Worm (Caenorhabditis elegans) whole organism, young adult: ENCODE results near the gene oac-42.
A peak's percentile ranks its signal among the peaks of the same experiment; 100 is the strongest.

Experiments used
- B0019.2 ChIP-seq: fragments of 200-800 bp; sonication (Bioruptor generic); conservative IDR thresholded peaks from 2 replicates; pipeline ENCODE4 v1.3.6; 2022; ENCODE audit warnings: missing genetic modification reagents, missing genetic modification characterization, missing compliant biosample characterization
- B0035.1 ChIP-seq: sonication (generic microtip); optimal IDR thresholded peaks from 2 replicates; lab custom pipeline; 2016; ENCODE audit warnings: missing genetic modification characterization, mild to moderate bottlenecking, missing compliant biosample characterization, missing genotype, missing genetic modification reagents
- B0261.1 ChIP-seq: sonication (generic microtip); optimal IDR thresholded peaks from 2 replicates; lab custom pipeline; 2016; ENCODE audit warnings: mild to moderate bottlenecking, missing genetic modification characterization, moderate library complexity, missing compliant biosample characterization
- B0336.3 ChIP-seq: fragments of 200-800 bp; sonication (Bioruptor generic); IDR thresholded peaks from 2 replicates; pipeline ENCODE4 v1.3.6; 2022; ENCODE audit warnings: missing genetic modification characterization, missing compliant biosample characterization
- F10E7.11 ChIP-seq: sonication (generic microtip); optimal IDR thresholded peaks from 2 replicates; lab custom pipeline; 2017; ENCODE audit warnings: mild to moderate bottlenecking, missing genetic modification characterization, moderate library complexity, missing compliant biosample characterization
- F23B12.7 ChIP-seq: sonication (generic microtip); optimal IDR thresholded peaks from 2 replicates; lab custom pipeline; 2017; ENCODE audit warnings: missing genetic modification characterization, mild to moderate bottlenecking, missing compliant biosample characterization, antibody characterized with exemption, moderate library complexity; ENCODE audit not compliant: insufficient read depth
- F33H1.4 ChIP-seq: fragments of 200-800 bp; sonication (Bioruptor generic); IDR thresholded peaks from 2 replicates; pipeline ENCODE4 v1.3.6; 2022; ENCODE audit warnings: missing genetic modification reagents, missing genetic modification characterization, missing compliant biosample characterization
- F49E8.2 ChIP-seq: sonication (generic microtip); optimal IDR thresholded peaks from 3 replicates; lab custom pipeline; 2017; ENCODE audit warnings: missing genetic modification characterization, mild to moderate bottlenecking, missing compliant biosample characterization, antibody characterized with exemption, moderate library complexity; ENCODE audit not compliant: insufficient read depth
- F55B11.4 ChIP-seq: sonication (generic microtip); optimal IDR thresholded peaks from 2 replicates; lab custom pipeline; 2016; ENCODE audit warnings: missing compliant biosample characterization, missing genetic modification characterization, borderline replicate concordance; ENCODE audit not compliant: insufficient read depth
- Y56A3A.18 ChIP-seq: fragments of 200-800 bp; sonication (Bioruptor generic); IDR thresholded peaks from 2 replicates; pipeline ENCODE4 v1.3.6; 2022; ENCODE audit warnings: missing genetic modification reagents, missing genetic modification characterization, missing compliant biosample characterization
- Y79H2A.3 ChIP-seq: fragments of 200-800 bp; sonication (Bioruptor generic); conservative IDR thresholded peaks from 2 replicates; pipeline ENCODE4 v1.3.6; 2022; ENCODE audit warnings: missing genetic modification reagents, missing genetic modification characterization, missing compliant biosample characterization
- ama-1 ChIP-seq, 3 experiments: fragments of 150-350 bp in 1 of 3; sonication (generic microtip) in 2 of 3; optimal IDR thresholded peaks; 2 replicates each; lab custom pipeline; 2014 to 2018; ENCODE audit warnings: missing biosample characterization in 2 of 3, missing genetic modification characterization in 2 of 3, missing genetic modification reagents in 2 of 3
- attf-3 ChIP-seq: fragments of 200-800 bp; sonication (Bioruptor generic); conservative IDR thresholded peaks from 2 replicates; pipeline ENCODE4 v1.3.6; 2022; ENCODE audit warnings: missing genetic modification reagents, missing genetic modification characterization, missing compliant biosample characterization
- attf-5 ChIP-seq: fragments of 200-800 bp; sonication (Bioruptor generic); optimal IDR thresholded peaks from 2 replicates; lab custom pipeline; 2018; ENCODE audit warnings: mild to moderate bottlenecking, missing genetic modification characterization, missing compliant biosample characterization
- ccch-3 ChIP-seq: fragments of 200-800 bp; sonication (Bioruptor generic); optimal IDR thresholded peaks from 2 replicates; lab custom pipeline; 2018; ENCODE audit warnings: mild to moderate bottlenecking, missing genetic modification characterization, missing compliant biosample characterization
- ceh-100 ChIP-seq: fragments of 200-800 bp; sonication (Bioruptor generic); IDR thresholded peaks from 2 replicates; pipeline ENCODE4 v1.3.6; 2022; ENCODE audit warnings: missing genetic modification reagents, missing genetic modification characterization, missing compliant biosample characterization
- ceh-27 ChIP-seq: fragments of 200-800 bp; sonication (Bioruptor generic); optimal IDR thresholded peaks from 2 replicates; lab custom pipeline; 2018; ENCODE audit warnings: mild to moderate bottlenecking, missing genetic modification characterization, moderate library complexity, missing compliant biosample characterization
- ceh-40 ChIP-seq: fragments of 200-800 bp; sonication (Bioruptor generic); IDR thresholded peaks from 2 replicates; pipeline ENCODE4 v1.3.6; 2022; ENCODE audit warnings: missing genetic modification characterization, missing compliant biosample characterization
- die-1 ChIP-seq: sonication (generic microtip); optimal IDR thresholded peaks from 2 replicates; lab custom pipeline; 2016; ENCODE audit warnings: missing genotype, mild to moderate bottlenecking, missing genetic modification characterization, missing compliant biosample characterization
- dox-1 ChIP-seq: fragments of 200-800 bp; sonication (Bioruptor generic); IDR thresholded peaks from 2 replicates; pipeline ENCODE4 v1.3.6; 2022; ENCODE audit warnings: missing genetic modification reagents, missing genetic modification characterization, missing compliant biosample characterization
- dpff-1 ChIP-seq: sonication (generic microtip); optimal IDR thresholded peaks from 2 replicates; lab custom pipeline; 2017; ENCODE audit warnings: mild to moderate bottlenecking, missing genetic modification characterization, missing compliant biosample characterization
- egl-18 ChIP-seq: fragments of 200-800 bp; sonication (Bioruptor generic); IDR thresholded peaks from 2 replicates; pipeline ENCODE4 v1.3.6; 2022; ENCODE audit warnings: missing genetic modification reagents, missing genetic modification characterization, missing compliant biosample characterization
- egl-44 ChIP-seq: fragments of 200-800 bp; sonication (Bioruptor generic); IDR thresholded peaks from 2 replicates; pipeline ENCODE4 v1.3.6; 2022; ENCODE audit warnings: missing genetic modification reagents, missing genetic modification characterization, missing compliant biosample characterization
- gei-17 ChIP-seq: fragments of 200-800 bp; sonication (Bioruptor generic); optimal IDR thresholded peaks from 2 replicates; lab custom pipeline; 2018; ENCODE audit warnings: mild to moderate bottlenecking, missing genetic modification characterization, missing compliant biosample characterization
- him-1 ChIP-seq: sonication (generic microtip); optimal IDR thresholded peaks from 2 replicates; lab custom pipeline; 2016; ENCODE audit warnings: missing genotype, missing genetic modification reagents, missing genetic modification characterization, missing compliant biosample characterization
- hlh-12 ChIP-seq: sonication (generic microtip); optimal IDR thresholded peaks from 2 replicates; lab custom pipeline; 2016; ENCODE audit warnings: missing genetic modification characterization, missing compliant biosample characterization
- hlh-26 ChIP-seq: fragments of 200-800 bp; sonication (Bioruptor generic); conservative IDR thresholded peaks from 2 replicates; pipeline ENCODE4 v1.3.6; 2022; ENCODE audit warnings: missing genetic modification reagents, missing genetic modification characterization, missing compliant biosample characterization
- let-526 ChIP-seq: fragments of 200-800 bp; sonication (Bioruptor generic); IDR thresholded peaks from 2 replicates; pipeline ENCODE4 v1.3.6; 2022; ENCODE audit warnings: missing genetic modification reagents, missing genetic modification characterization, missing compliant biosample characterization
- lsl-1 ChIP-seq: fragments of 200-800 bp; sonication (Bioruptor generic); optimal IDR thresholded peaks from 2 replicates; lab custom pipeline; 2018; ENCODE audit warnings: mild to moderate bottlenecking, missing genetic modification characterization, moderate library complexity, missing compliant biosample characterization
- lsy-27 ChIP-seq: sonication (generic microtip); optimal IDR thresholded peaks from 2 replicates; lab custom pipeline; 2017; ENCODE audit warnings: missing genetic modification characterization, mild to moderate bottlenecking, missing compliant biosample characterization, antibody characterized with exemption, missing genotype, borderline replicate concordance; ENCODE audit not compliant: insufficient read depth
- madf-3 ChIP-seq: fragments of 200-800 bp; sonication (Bioruptor generic); IDR thresholded peaks from 2 replicates; pipeline ENCODE4 v1.3.6; 2022; ENCODE audit warnings: missing genetic modification reagents, missing genetic modification characterization, missing compliant biosample characterization
- mes-4 ChIP-seq: sonication (generic microtip); optimal IDR thresholded peaks from 2 replicates; lab custom pipeline; 2016; ENCODE audit warnings: missing genotype, missing genetic modification characterization, missing compliant biosample characterization
- mxl-1 ChIP-seq: sonication (generic microtip); optimal IDR thresholded peaks from 2 replicates; lab custom pipeline; 2016; ENCODE audit warnings: missing genetic modification characterization, missing compliant biosample characterization
- nfya-2 ChIP-seq: fragments of 200-800 bp; sonication (Bioruptor generic); IDR thresholded peaks from 2 replicates; pipeline ENCODE4 v1.3.6; 2022; ENCODE audit warnings: missing genetic modification reagents, missing genetic modification characterization, missing compliant biosample characterization
- nfyb-1 ChIP-seq: fragments of 200-800 bp; sonication (Bioruptor generic); IDR thresholded peaks from 2 replicates; pipeline ENCODE4 v1.3.6; 2022; ENCODE audit warnings: missing genetic modification reagents, missing genetic modification characterization, missing compliant biosample characterization
- nhr-120 ChIP-seq: fragments of 200-800 bp; sonication (Bioruptor generic); IDR thresholded peaks from 2 replicates; pipeline ENCODE4 v1.3.6; 2022; ENCODE audit warnings: missing genetic modification characterization, missing compliant biosample characterization
- nhr-179 ChIP-seq: sonication (generic microtip); optimal IDR thresholded peaks from 2 replicates; lab custom pipeline; 2016; ENCODE audit warnings: mild to moderate bottlenecking, missing genetic modification characterization, missing compliant biosample characterization
- nhr-27 ChIP-seq: fragments of 200-800 bp; sonication (Bioruptor generic); optimal IDR thresholded peaks from 2 replicates; lab custom pipeline; 2018; ENCODE audit warnings: mild to moderate bottlenecking, missing genetic modification characterization, moderate library complexity, missing compliant biosample characterization
- nhr-80 ChIP-seq: sonication (generic microtip); optimal IDR thresholded peaks from 2 replicates; lab custom pipeline; 2016; ENCODE audit warnings: missing genetic modification characterization, missing compliant biosample characterization
- nhr-90 ChIP-seq: sonication (generic microtip); optimal IDR thresholded peaks from 2 replicates; lab custom pipeline; 2016; ENCODE audit warnings: missing genotype, mild to moderate bottlenecking, missing genetic modification characterization, missing compliant biosample characterization
- pbrm-1 ChIP-seq: fragments of 200-800 bp; sonication (Bioruptor generic); IDR thresholded peaks from 2 replicates; pipeline ENCODE4 v1.3.6; 2022; ENCODE audit warnings: missing genetic modification reagents, missing genetic modification characterization, missing compliant biosample characterization
- snpc-1.3 ChIP-seq: sonication (generic microtip); optimal IDR thresholded peaks from 2 replicates; lab custom pipeline; 2017; ENCODE audit warnings: missing genetic modification characterization, mild to moderate bottlenecking, missing compliant biosample characterization, antibody characterized with exemption, moderate library complexity, missing genotype, missing genetic modification reagents; ENCODE audit not compliant: insufficient read depth
- tbx-9 ChIP-seq: sonication (generic microtip); optimal IDR thresholded peaks from 2 replicates; lab custom pipeline; 2016; ENCODE audit warnings: borderline replicate concordance, missing genetic modification characterization, inconsistent platforms, missing compliant biosample characterization
- tlf-1 ChIP-seq: fragments of 200-800 bp; sonication (Bioruptor generic); optimal IDR thresholded peaks from 2 replicates; lab custom pipeline; 2018; ENCODE audit warnings: mild to moderate bottlenecking, missing genetic modification characterization, missing compliant biosample characterization
- xnd-1 ChIP-seq: sonication (generic microtip); optimal IDR thresholded peaks from 2 replicates; lab custom pipeline; 2016; ENCODE audit warnings: missing genotype, missing genetic modification reagents, missing genetic modification characterization, missing compliant biosample characterization
- ztf-22 ChIP-seq: fragments of 200-800 bp; sonication (Bioruptor generic); optimal IDR thresholded peaks from 2 replicates; lab custom pipeline; 2018; ENCODE audit warnings: mild to moderate bottlenecking, missing genetic modification characterization, moderate library complexity, missing compliant biosample characterization
- ztf-3 ChIP-seq: fragments of 200-800 bp; sonication (Bioruptor generic); optimal IDR thresholded peaks from 2 replicates; lab custom pipeline; 2018; ENCODE audit warnings: mild to moderate bottlenecking, missing genetic modification characterization, missing compliant biosample characterization

Gene oac-42

DNA sequence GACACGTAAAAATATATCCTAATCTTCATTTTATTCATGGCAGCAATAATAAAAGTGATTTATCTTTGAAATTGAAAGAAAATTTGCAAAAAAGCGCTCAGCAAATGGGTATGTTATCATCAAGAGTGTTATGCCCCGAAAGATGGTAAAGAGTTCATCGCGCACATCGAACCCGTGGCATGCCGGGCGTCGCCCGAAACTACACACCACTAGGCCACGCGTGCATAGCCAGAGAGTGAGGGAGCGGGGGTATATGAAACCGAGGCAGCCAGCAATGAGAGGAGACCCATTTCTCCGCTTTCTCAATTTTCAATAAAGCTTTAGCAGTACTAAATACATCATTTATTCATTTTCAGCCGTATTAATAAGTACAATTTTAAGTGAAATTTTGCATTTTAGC is 10.8 kb downstream of the oac-42 start (continued):
- TF ChIP-seq xnd-1 (peak; percentile 12), mes-4 (peak; percentile 93), F49E8.2 (tag; lab: Kevin White, UChicago) (peak; percentile 51), F23B12.7 (tag; lab: Kevin White, UChicago) (peak; percentile 98), ccch-3 (peak; percentile 70), ztf-3 (GFP tag; lab: Kevin White, UChicago) (peak; percentile 79), B0336.3 (GFP tag; lab: Robert Waterston, UW) (peak; percentile 87; the same call in 1 of the 2 replicates), ceh-27 (GFP tag; lab: Kevin White, UChicago) (peak; percentile 90), Y79H2A.3 (GFP tag; lab: Robert Waterston, UW) (0 out of 2 replicates have a peak, but pooled peaks have one; percentile 65), gei-17 (GFP tag; lab: Kevin White, UChicago) (peak; percentile 73), tbx-9 (tag; lab: Kevin White, UChicago) (peak; percentile 96), ama-1 (optimal IDR thresholded peaks at IDR 0.05; lab: Kevin White, UChicago) (no peak), ama-1 (GFP tag; optimal IDR thresholded peaks at IDR 0.05; lab: Kevin White, UChicago) (peak; percentile 93 to 96), snpc-1.3 (tag; lab: Kevin White, UChicago) (peak; percentile 94), let-526 (GFP tag; lab: Robert Waterston, UW) (peak; percentile 89), F55B11.4 (tag; lab: Kevin White, UChicago) (no peak), nhr-179 (tag; lab: Kevin White, UChicago) (peak; percentile 86), egl-18 (peak; percentile 83; the same call in 1 of the 2 replicates), nhr-120 (peak; percentile 95), dpff-1 (peak; percentile 79), ceh-40 (GFP tag; lab: Robert Waterston, UW) (peak; percentile 94; the same call in 1 of the 2 replicates), nhr-27 (tag; lab: Kevin White, UChicago) (peak; percentile 91), pbrm-1 (GFP tag; lab: Robert Waterston, UW) (peak; percentile 91), dox-1 (GFP tag; lab: Robert Waterston, UW) (peak; percentile 96), him-1 (tag; lab: Kevin White, UChicago) (peak; percentile 96), B0035.1 (tag; lab: Kevin White, UChicago) (peak; percentile 82), lsy-27 (tag; lab: Kevin White, UChicago) (peak; percentile 89), attf-3 (GFP tag; lab: Robert Waterston, UW) (peak; percentile 67), nhr-90 (tag; lab: Kevin White, UChicago) (peak; percentile 98), lsl-1 (GFP tag; lab: Kevin White, UChicago) (peak; percentile 71), nfyb-1 (GFP tag; lab: Robert Waterston, UW) (peak; percentile 94), egl-44 (GFP tag; lab: Robert Waterston, UW) (peak; percentile 96), attf-5 (GFP tag; lab: Kevin White, UChicago) (peak; percentile 87), mxl-1 (peak; percentile 97), F33H1.4 (GFP tag; lab: Robert Waterston, UW) (peak; percentile 52), hlh-26 (GFP tag; lab: Robert Waterston, UW) (0 out of 2 replicates have a peak, but pooled peaks have one; percentile 46), hlh-12 (peak; percentile 92), B0261.1 (peak; percentile 99), Y56A3A.18 (GFP tag; lab: Robert Waterston, UW) (peak; percentile 91), ztf-22 (GFP tag; lab: Kevin White, UChicago) (peak; percentile 76), nfya-2 (GFP tag; lab: Robert Waterston, UW) (0 out of 2 replicates have a peak, but pooled peaks have one; percentile 49), madf-3 (GFP tag; lab: Robert Waterston, UW) (peak; percentile 88), tlf-1 (GFP tag; lab: Kevin White, UChicago) (peak; percentile 39), ceh-100 (GFP tag; lab: Robert Waterston, UW) (peak; percentile 81), die-1 (peak; percentile 98), F10E7.11 (tag; lab: Kevin White, UChicago) (peak; percentile 97), nhr-80 (tag; lab: Kevin White, UChicago) (peak; percentile 65), B0019.2 (GFP tag; lab: Robert Waterston, UW) (0 out of 2 replicates have a peak, but pooled peaks have one; percentile 36)
